Fruit fly (Drosophila melanogaster) whole organism, embryonic: Measurements from ENCODE around the gene CheB74a.

Experiments used
- Bgb ChIP-seq: fragments of 200-800 bp; sonication (Bioruptor generic); IDR thresholded peaks from 2 replicates; pipeline ENCODE4 v1.3.6; 2022; ENCODE audit warnings: missing biosample characterization, missing genetic modification characterization; ENCODE audit not compliant: partially characterized antibody
- CG10321 ChIP-seq: fragments of 200-800 bp; sonication (Bioruptor generic); IDR thresholded peaks from 2 replicates; pipeline ENCODE4 v1.3.6; 2022; ENCODE audit warnings: missing biosample characterization, missing genetic modification characterization
- CG10462 ChIP-seq: fragments of 200-800 bp; sonication (Bioruptor generic); optimal IDR thresholded peaks from 2 replicates; lab custom pipeline; 2016; ENCODE audit warnings: missing biosample characterization, missing genetic modification characterization
- CG12299 ChIP-seq: fragments of 200-800 bp; sonication (Bioruptor generic); optimal IDR thresholded peaks from 2 replicates; lab custom pipeline; 2018; ENCODE audit warnings: missing biosample characterization, mild to moderate bottlenecking, missing genetic modification characterization
- CG13424 ChIP-seq: fragments of 200-800 bp; sonication (Bioruptor generic); optimal IDR thresholded peaks from 2 replicates; lab custom pipeline; 2019; ENCODE audit warnings: missing biosample characterization, mild to moderate bottlenecking, missing genetic modification characterization, moderate library complexity
- CG17568 ChIP-seq: fragments of 200-800 bp; sonication (Bioruptor generic); optimal IDR thresholded peaks from 2 replicates; lab custom pipeline; 2018; ENCODE audit warnings: missing biosample characterization, mild to moderate bottlenecking, missing genetic modification characterization, moderate library complexity
- CG17912 ChIP-seq: fragments of 200-800 bp; sonication (Bioruptor generic); optimal IDR thresholded peaks from 2 replicates; lab custom pipeline; 2018; ENCODE audit warnings: missing biosample characterization, mild to moderate bottlenecking, missing genetic modification characterization
- CG2199 ChIP-seq: fragments of 200-800 bp; sonication (Bioruptor generic); IDR thresholded peaks from 3 replicates; pipeline ENCODE4 v1.3.6; 2022; ENCODE audit warnings: missing biosample characterization, missing genetic modification characterization
- CG31388 ChIP-seq: fragments of 200-800 bp; sonication (Bioruptor generic); optimal IDR thresholded peaks from 2 replicates; lab custom pipeline; 2016; ENCODE audit warnings: missing biosample characterization, missing genetic modification characterization
- CG31441 ChIP-seq: fragments of 200-800 bp; sonication (Bioruptor generic); IDR thresholded peaks from 2 replicates; pipeline ENCODE4 v1.3.6; 2022; ENCODE audit warnings: missing biosample characterization, missing genetic modification characterization
- CG3163 ChIP-seq: fragments of 200-800 bp; sonication (Bioruptor generic); optimal IDR thresholded peaks from 3 replicates; lab custom pipeline; 2016; ENCODE audit warnings: missing biosample characterization, missing genetic modification characterization
- CG34224 ChIP-seq: fragments of 200-800 bp; sonication (Bioruptor generic); IDR thresholded peaks from 3 replicates; pipeline ENCODE4 v1.3.6; 2022; ENCODE audit warnings: missing biosample characterization, missing genetic modification characterization; ENCODE audit not compliant: partially characterized antibody
- CG34376 ChIP-seq: fragments of 200-800 bp; sonication (Bioruptor generic); optimal IDR thresholded peaks from 2 replicates; lab custom pipeline; 2018; ENCODE audit warnings: missing biosample characterization, mild to moderate bottlenecking, missing genetic modification characterization
- CG3995 ChIP-seq: fragments of 200-800 bp; sonication (Bioruptor generic); optimal IDR thresholded peaks from 3 replicates; lab custom pipeline; 2016; ENCODE audit warnings: missing biosample characterization, missing genetic modification characterization
- CG6791 ChIP-seq: fragments of 200-800 bp; sonication (Bioruptor generic); IDR thresholded peaks from 3 replicates; pipeline ENCODE4 v1.3.6; 2022; ENCODE audit warnings: missing biosample characterization, missing genetic modification characterization; ENCODE audit not compliant: partially characterized antibody
- CG8281 ChIP-seq: fragments of 200-800 bp; sonication (Bioruptor generic); optimal IDR thresholded peaks from 2 replicates; lab custom pipeline; 2018; ENCODE audit warnings: missing biosample characterization, mild to moderate bottlenecking, missing genetic modification characterization, moderate library complexity
- CG8290 ChIP-seq, 3 experiments: fragments of 200-800 bp; sonication (Bioruptor generic); optimal IDR thresholded peaks; 2 replicates each; lab custom pipeline; 2016 to 2019; ENCODE audit warnings: missing biosample characterization in 3 of 3, missing genetic modification characterization in 3 of 3, mild to moderate bottlenecking in 2 of 3, moderate library complexity in 1 of 3
- CTCF ChIP-seq: fragments of 200-800 bp; sonication (Bioruptor generic); optimal IDR thresholded peaks from 2 replicates; lab custom pipeline; 2017; ENCODE audit warnings: missing biosample characterization, mild to moderate bottlenecking, missing genetic modification characterization, moderate library complexity
- Deaf1 ChIP-seq: fragments of 200-800 bp; optimal IDR thresholded peaks from 3 replicates; lab custom pipeline; 2019; ENCODE audit warnings: missing biosample characterization, mild to moderate bottlenecking, missing genetic modification characterization, moderate library complexity
- HmgZ ChIP-seq: fragments of 200-800 bp; sonication (Bioruptor generic); optimal IDR thresholded peaks from 2 replicates; lab custom pipeline; 2018; ENCODE audit warnings: missing biosample characterization, mild to moderate bottlenecking, missing genetic modification characterization
- Hmr ChIP-seq: fragments of 200-800 bp; sonication (Bioruptor generic); optimal IDR thresholded peaks from 3 replicates; lab custom pipeline; 2017; ENCODE audit warnings: mild to moderate bottlenecking, missing biosample characterization, missing genetic modification reagents, missing genetic modification characterization
- Jarid2 ChIP-seq: fragments of 200-800 bp; sonication (Bioruptor generic); optimal IDR thresholded peaks from 3 replicates; lab custom pipeline; 2017; ENCODE audit warnings: mild to moderate bottlenecking, missing biosample characterization, missing genetic modification reagents, missing genetic modification characterization
- Med ChIP-seq: fragments of 200-800 bp; sonication (Bioruptor generic); peaks from one replicate; lab custom pipeline; 2016; ENCODE audit warnings: missing biosample characterization, missing genetic modification characterization, mild to moderate bottlenecking, inconsistent platforms, moderate library complexity
- Nf-YA ChIP-seq: fragments of 200-800 bp; sonication (Bioruptor generic); IDR thresholded peaks from 2 replicates; pipeline ENCODE4 v1.3.6; 2022; ENCODE audit warnings: missing biosample characterization, missing genetic modification characterization
- PHDP ChIP-seq: fragments of 200-800 bp; sonication (Bioruptor generic); optimal IDR thresholded peaks from 3 replicates; lab custom pipeline; 2018; ENCODE audit warnings: missing biosample characterization, mild to moderate bottlenecking, missing genetic modification characterization, moderate library complexity
- Rfx ChIP-seq: fragments of 200-800 bp; sonication (Bioruptor generic); IDR thresholded peaks from 2 replicates; pipeline ENCODE4 v1.3.6; 2022; ENCODE audit warnings: missing biosample characterization, missing genetic modification characterization
- Trl ChIP-seq, 3 experiments: fragments of >200 bp in 2 of 3; fragments of 200-800 bp in 1 of 3; sonication (Bioruptor generic) in 1 of 3; optimal IDR thresholded peaks; 2 replicates in 1 of 3; 3 replicates in 2 of 3; lab custom pipeline; 2016 to 2017; ENCODE audit warnings: missing biosample characterization in 1 of 3, missing genetic modification characterization in 1 of 3
- ase ChIP-seq: fragments of 200-800 bp; sonication (Bioruptor generic); IDR thresholded peaks from 3 replicates; pipeline ENCODE4 v1.3.6; 2022; ENCODE audit warnings: missing biosample characterization, missing genetic modification characterization
- bab2 ChIP-seq: fragments of 200-800 bp; sonication (Bioruptor generic); optimal IDR thresholded peaks from 2 replicates; lab custom pipeline; 2016; ENCODE audit warnings: missing biosample characterization, missing genetic modification characterization
- chinmo ChIP-seq: fragments of 200-800 bp; sonication (Bioruptor generic); IDR thresholded peaks from 4 replicates; pipeline ENCODE4 v1.3.6; 2022; ENCODE audit warnings: missing biosample characterization, missing genetic modification characterization; ENCODE audit not compliant: partially characterized antibody
- ci ChIP-seq: fragments of 200-800 bp; sonication (Bioruptor generic); IDR thresholded peaks from 3 replicates; pipeline ENCODE4 v1.3.6; 2022; ENCODE audit warnings: missing biosample characterization, missing genetic modification characterization
- ham ChIP-seq: fragments of 200-800 bp; sonication (Bioruptor generic); IDR thresholded peaks from 2 replicates; pipeline ENCODE4 v1.3.6; 2022; ENCODE audit warnings: missing biosample characterization, missing genetic modification characterization
- hb ChIP-seq: fragments of 200-800 bp; sonication (Bioruptor generic); IDR thresholded peaks from 3 replicates; pipeline ENCODE4 v1.3.6; 2022; ENCODE audit warnings: missing biosample characterization, missing genetic modification characterization; ENCODE audit not compliant: partially characterized antibody
- inv ChIP-seq: fragments of 200-800 bp; sonication (Bioruptor generic); IDR thresholded peaks from 2 replicates; pipeline ENCODE4 v1.3.6; 2022; ENCODE audit warnings: missing biosample characterization, missing genetic modification characterization; ENCODE audit not compliant: partially characterized antibody
- kah ChIP-seq: fragments of 200-800 bp; sonication (Bioruptor generic); optimal IDR thresholded peaks from 2 replicates; lab custom pipeline; 2018; ENCODE audit warnings: missing biosample characterization, mild to moderate bottlenecking, missing genetic modification characterization
- ken ChIP-seq: fragments of 200-800 bp; sonication (Bioruptor generic); IDR thresholded peaks from 3 replicates; pipeline ENCODE4 v1.3.6; 2022; ENCODE audit warnings: missing biosample characterization, missing genetic modification characterization
- klu ChIP-seq: fragments of 200-800 bp; sonication (Bioruptor generic); IDR thresholded peaks from 2 replicates; pipeline ENCODE4 v1.3.6; 2022; ENCODE audit warnings: missing biosample characterization, missing genetic modification characterization
- lab ChIP-seq: fragments of 200-800 bp; sonication (Bioruptor generic); optimal IDR thresholded peaks from 3 replicates; lab custom pipeline; 2017; ENCODE audit warnings: missing biosample characterization, missing genetic modification characterization, mild to moderate bottlenecking, moderate library complexity, missing genetic modification reagents
- lov ChIP-seq, 2 experiments: fragments of 200-800 bp in 1 of 2; fragments of >200 bp in 1 of 2; sonication (Bioruptor generic) in 1 of 2; IDR thresholded peaks in 1 of 2; optimal IDR thresholded peaks in 1 of 2; 2 replicates in 1 of 2; 3 replicates in 1 of 2; pipeline versions ENCODE4 v1.3.6 to Lab custom; 2017 to 2022; ENCODE audit warnings: missing biosample characterization in 1 of 2, missing genetic modification characterization in 1 of 2
- nau ChIP-seq: fragments of 200-800 bp; sonication (Bioruptor generic); optimal IDR thresholded peaks from 3 replicates; lab custom pipeline; 2017; ENCODE audit warnings: missing biosample characterization, mild to moderate bottlenecking, missing genetic modification characterization, missing genetic modification reagents
- nmo ChIP-seq: fragments of 200-800 bp; sonication (Bioruptor generic); optimal IDR thresholded peaks from 2 replicates; lab custom pipeline; 2018; ENCODE audit warnings: missing biosample characterization, mild to moderate bottlenecking, missing genetic modification characterization, moderate library complexity
- oc ChIP-seq: fragments of 200-800 bp; sonication (Bioruptor generic); optimal IDR thresholded peaks from 2 replicates; lab custom pipeline; 2018; ENCODE audit warnings: missing biosample characterization, mild to moderate bottlenecking, missing genetic modification characterization, moderate library complexity
- pnt ChIP-seq: fragments of 200-800 bp; sonication (Bioruptor generic); optimal IDR thresholded peaks from 3 replicates; lab custom pipeline; 2016; ENCODE audit warnings: missing biosample characterization, missing genetic modification characterization
- shn ChIP-seq: fragments of 200-800 bp; sonication (Bioruptor generic); optimal IDR thresholded peaks from 3 replicates; lab custom pipeline; 2016; ENCODE audit warnings: missing biosample characterization, missing genetic modification characterization
- sr ChIP-seq: fragments of 200-800 bp; sonication (Bioruptor generic); IDR thresholded peaks from 3 replicates; pipeline ENCODE4 v1.3.6; 2022; ENCODE audit warnings: missing biosample characterization, missing genetic modification characterization
- stwl ChIP-seq: fragments of 200-800 bp; sonication (Bioruptor generic); optimal IDR thresholded peaks from 3 replicates; lab custom pipeline; 2018; ENCODE audit warnings: missing biosample characterization, mild to moderate bottlenecking, missing genetic modification characterization, moderate library complexity
- trh ChIP-seq: fragments of 200-800 bp; sonication (Bioruptor generic); optimal IDR thresholded peaks from 2 replicates; lab custom pipeline; 2016; ENCODE audit warnings: missing biosample characterization, missing genetic modification characterization

CheB74a gene

DNA sequence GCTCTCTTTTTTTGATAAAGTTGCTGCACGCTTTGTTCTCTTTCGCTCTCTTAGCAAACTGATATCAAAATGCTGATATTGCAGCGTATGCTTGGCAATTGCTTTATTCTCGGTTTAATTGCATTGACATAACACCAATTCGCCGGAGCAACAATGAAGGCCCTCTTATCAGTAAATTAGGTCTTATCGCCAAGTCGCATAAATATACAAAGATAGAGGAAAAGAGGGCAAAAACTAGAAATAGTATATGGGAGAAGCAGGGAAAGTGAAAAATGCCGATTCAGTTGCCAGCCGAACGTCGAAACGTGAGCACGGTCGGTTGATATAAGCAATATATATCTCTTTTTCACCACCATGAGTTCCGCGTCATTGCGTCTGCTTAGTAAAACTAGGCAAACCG, 20.8 kb upstream of the CheB74a start, which contains the start of gene CG7460 (continued):
- TF ChIP-seq CG34224 (GFP tag; lab: Robert Waterston, UW) (0 out of 3 replicates have a peak, but pooled peaks have one; percentile 22), CG13424 (peak; percentile 16), Hmr (GFP tag; lab: Kevin White, UChicago) (peak; percentile 10), nmo (GFP tag; lab: Kevin White, UChicago) (no peak), CG8281 (tag; lab: Kevin White, UChicago) (peak; percentile 36), bab2 (no peak), Jarid2 (GFP tag; lab: Kevin White, UChicago) (peak; percentile 87), ase (GFP tag; lab: Robert Waterston, UW) (no peak), pnt (no peak), CG3163 (GFP tag; lab: Kevin White, UChicago) (peak; percentile 95), lab (GFP tag; lab: Kevin White, UChicago) (peak; percentile 44), CG34376 (peak; percentile 72), Rfx (GFP tag; lab: Robert Waterston, UW) (peak; percentile 15; the same call in 1 of the 2 replicates), CG12299 (tag; lab: Kevin White, UChicago) (peak; percentile 38), trh (GFP tag; lab: Kevin White, UChicago) (no peak), Bgb (GFP tag; lab: Robert Waterston, UW) (no peak), CG10462 (no peak), Deaf1 (tag; lab: Kevin White, UChicago) (peak; percentile 61), nau (GFP tag; lab: Kevin White, UChicago) (peak; percentile 22), kah (peak; percentile 34), CG6791 (GFP tag; lab: Robert Waterston, UW) (no peak), Trl (optimal IDR thresholded peaks at IDR 0.05; lab: Kevin White, UChicago) (peak; percentile 75 to 84), Trl (GFP tag; optimal IDR thresholded peaks at IDR 0.05; lab: Kevin White, UChicago) (no peak), CG17568 (GFP tag; lab: Kevin White, UChicago) (peak; percentile 50)

DNA sequence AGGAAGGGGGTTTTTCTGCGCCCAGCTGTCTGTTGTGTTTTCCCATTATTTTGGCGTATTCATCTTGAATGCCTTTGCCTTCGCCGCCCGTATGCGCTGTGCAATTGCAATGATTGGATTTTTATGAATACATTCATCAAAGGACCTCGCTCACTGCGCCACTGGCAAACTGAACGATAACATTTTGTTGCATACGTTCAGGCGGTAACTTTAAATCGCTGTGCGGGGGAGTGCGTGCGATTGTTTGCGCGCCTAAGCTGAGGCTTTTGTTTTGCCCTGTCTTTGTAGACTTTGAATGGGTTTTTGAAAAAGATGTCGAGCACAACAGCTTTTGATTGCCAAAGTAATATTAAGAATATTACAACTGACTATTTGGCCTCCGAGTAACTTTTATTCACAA, 20.0 kb upstream of the CheB74a start:
- TF ChIP-seq chinmo (0 out of 4 replicates have a peak, but pooled peaks have one; percentile 15), ham (GFP tag; lab: Robert Waterston, UW) (0 out of 2 replicates have a peak, but pooled peaks have one; percentile 34), sr (GFP tag; lab: Robert Waterston, UW) (peak; percentile 69; the same call in 2 of the 3 replicates), ci (GFP tag; lab: Robert Waterston, UW) (0 out of 3 replicates have a peak, but pooled peaks have one; percentile 9), PHDP (tag; lab: Kevin White, UChicago) (no peak), CG31441 (GFP tag; lab: Robert Waterston, UW) (no peak), stwl (tag; lab: Kevin White, UChicago) (peak; percentile 13), CG17912 (GFP tag; lab: Kevin White, UChicago) (no peak), CG3995 (GFP tag; lab: Kevin White, UChicago) (no peak), oc (no peak), Med (GFP tag; lab: Kevin White, UChicago) (peak; percentile 54), CTCF (GFP tag; lab: Kevin White, UChicago) (peak; percentile 43), lov (optimal IDR thresholded peaks at IDR 0.05; lab: Kevin White, UChicago) (no peak), lov (GFP tag; IDR thresholded peaks at IDR 0.05; lab: Robert Waterston, UW) (no peak), CG2199 (GFP tag; lab: Robert Waterston, UW) (0 out of 3 replicates have a peak, but pooled peaks have one; percentile 49), inv (no peak), ken (GFP tag; lab: Robert Waterston, UW) (0 out of 3 replicates have a peak, but pooled peaks have one; percentile 24), shn (no peak), CG10321 (no peak), klu (GFP tag; lab: Robert Waterston, UW) (peak; percentile 33; the same call in 1 of the 2 replicates), hb (GFP tag; lab: Robert Waterston, UW) (no peak), HmgZ (tag; lab: Kevin White, UChicago) (peak; percentile 31), CG8290 (GFP tag; optimal IDR thresholded peaks at IDR 0.05; lab: Kevin White, UChicago) (peak; percentile 44), CG8290 (tag; optimal IDR thresholded peaks at IDR 0.05; lab: Kevin White, UChicago) (peak; percentile 38 to 78), CG31388 (no peak), Nf-YA (GFP tag; lab: Robert Waterston, UW) (no peak)
